Worm (Caenorhabditis elegans): ENCODE data around the gene lin-26.

DNA sequence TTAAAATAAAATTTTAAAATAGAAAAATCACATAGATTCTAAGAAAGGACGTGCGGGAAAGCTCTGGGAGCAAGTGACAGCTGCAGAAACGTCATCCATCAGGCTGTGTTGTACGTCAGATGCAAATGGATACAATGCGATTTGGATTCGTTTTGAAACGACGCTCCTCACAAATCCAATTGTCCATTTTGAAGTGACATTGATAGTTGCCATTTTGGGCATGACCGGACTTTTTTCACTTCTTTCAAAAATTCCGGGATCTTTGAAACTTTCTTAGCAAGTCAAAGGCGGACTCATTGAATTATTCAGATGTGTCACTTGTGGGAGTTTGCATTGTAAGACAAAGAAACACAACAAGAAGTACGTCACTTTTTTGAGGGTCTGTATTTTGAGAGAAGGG, 37.0 kb downstream of the lin-26 start:
- TF ChIP-seq D2030.7 (GFP tag; IDR thresholded peaks at IDR 0.05) = no peak
- no peak for TF ChIP-seq bed-2 (GFP tag; IDR thresholded peaks at IDR 0.05)
- TF ChIP-seq ama-1 (optimal IDR thresholded peaks at IDR 0.05) = no peak
- no peak for TF ChIP-seq ama-1 (GFP tag; optimal IDR thresholded peaks at IDR 0.05)
- TF ChIP-seq pha-4 (tag; optimal IDR thresholded peaks at IDR 0.05) = no peak
- no peak for TF ChIP-seq Y53G8AR.9 (GFP tag; conservative IDR thresholded peaks at IDR 0.05)
- TF ChIP-seq ets-4 (GFP tag; optimal IDR thresholded peaks at IDR 0.05) = no peak
- no peak for TF ChIP-seq snpc-4 (GFP tag; optimal IDR thresholded peaks at IDR 0.05)
- TF ChIP-seq snpc-4 (tag; optimal IDR thresholded peaks at IDR 0.05) = no peak
- no peak for TF ChIP-seq ztf-6 (GFP tag; IDR thresholded peaks at IDR 0.05)
- TF ChIP-seq lin-40 (tag; optimal IDR thresholded peaks at IDR 0.05) = no peak
- TF ChIP-seq lin-54 (GFP tag; optimal IDR thresholded peaks at IDR 0.05) = no peak
- TF ChIP-seq akir-1 (GFP tag; optimal IDR thresholded peaks at IDR 0.05) = no peak
- TF ChIP-seq dpl-1 (GFP tag; optimal IDR thresholded peaks at IDR 0.05) = no peak
- TF ChIP-seq attf-6 (GFP tag; IDR thresholded peaks at IDR 0.05) = no peak
- no peak for TF ChIP-seq him-1 (tag; optimal IDR thresholded peaks at IDR 0.05)

Data from whole organism, young adult.